Fruit fly (Drosophila melanogaster): ENCODE results near the gene CG12320.

Gene CG12320

dm6 chr3R:18298900-18299321 lies 46.4 kb upstream of the CG12320 start, which contains the start of gene Dlc90F (continued):
- TF ChIP-seq CG31441 (GFP tag; IDR thresholded peaks at IDR 0.05), result peak; percentile 75
- TF ChIP-seq gce (GFP tag; IDR thresholded peaks at IDR 0.05), result no peak; the same call in 2 of the 3 replicates
- TF ChIP-seq CG10979 (tag; optimal IDR thresholded peaks at IDR 0.05), result peak; percentile 38
- peak; percentile 80 for TF ChIP-seq NC2β (GFP tag; optimal IDR thresholded peaks at IDR 0.05)
- peak; percentile 22 for TF ChIP-seq btn (GFP tag; optimal IDR thresholded peaks at IDR 0.05)
- peak; percentile 64 for TF ChIP-seq CG12744 (GFP tag; optimal IDR thresholded peaks at IDR 0.05)
- peak; percentile 33 for TF ChIP-seq CG18476 (GFP tag; optimal IDR thresholded peaks at IDR 0.05)
- TF ChIP-seq crc (GFP tag; optimal IDR thresholded peaks at IDR 0.05), result peak; percentile 82
- peak; percentile 54 for TF ChIP-seq CG7556 (GFP tag; optimal IDR thresholded peaks at IDR 0.05)
- TF ChIP-seq amos (GFP tag; IDR thresholded peaks at IDR 0.05; ENCODE audit: partially characterized antibody), result 0 out of 2 replicates have a peak, but pooled peaks have one; percentile 47
- peak; percentile 61 for TF ChIP-seq CG30431 (GFP tag; optimal IDR thresholded peaks at IDR 0.05)
- TF ChIP-seq chm (GFP tag; IDR thresholded peaks at IDR 0.05), result 0 out of 2 replicates have a peak, but pooled peaks have one; percentile 29
- TF ChIP-seq insv (GFP tag; optimal IDR thresholded peaks at IDR 0.05), result peak in 1 of 2 experiments; percentile 19
- TF ChIP-seq ERR (GFP tag; optimal IDR thresholded peaks at IDR 0.05), result peak; percentile 62
- TF ChIP-seq Doc3 (GFP tag; IDR thresholded peaks at IDR 0.05; ENCODE audit: partially characterized antibody), result peak; percentile 49; the same call in 1 of the 3 replicates
- TF ChIP-seq CG3407 (GFP tag; optimal IDR thresholded peaks at IDR 0.05), result peak; percentile 54
- peak; percentile 76 for TF ChIP-seq sug (tag; optimal IDR thresholded peaks at IDR 0.05)
- TF ChIP-seq Spps (tag; optimal IDR thresholded peaks at IDR 0.05), result no peak
- peak; percentile 79 for TF ChIP-seq CG18262 (tag; optimal IDR thresholded peaks at IDR 0.05)
- TF ChIP-seq CG11085 (GFP tag; IDR thresholded peaks at IDR 0.05), result peak; percentile 67; the same call in 1 of the 2 replicates
- peak; percentile 67 for TF ChIP-seq lab (GFP tag; optimal IDR thresholded peaks at IDR 0.05)
- peak; percentile 55 for TF ChIP-seq CG8290 (GFP tag; optimal IDR thresholded peaks at IDR 0.05)
- peak; percentile 54 to 64 for TF ChIP-seq CG8290 (tag; optimal IDR thresholded peaks at IDR 0.05)
- peak in 1 of 2 experiments; percentile 72 for TF ChIP-seq bsh (GFP tag; optimal IDR thresholded peaks at IDR 0.05)
- peak; percentile 75 for TF ChIP-seq CG1603 (tag; optimal IDR thresholded peaks at IDR 0.05)
- TF ChIP-seq bab2 (GFP tag; optimal IDR thresholded peaks at IDR 0.05), result peak; percentile 85
- peak; percentile 60 for TF ChIP-seq ap (GFP tag; IDR thresholded peaks at IDR 0.05)
- TF ChIP-seq CG12769 (tag; optimal IDR thresholded peaks at IDR 0.05), result no peak
- TF ChIP-seq CG12659 (GFP tag; optimal IDR thresholded peaks at IDR 0.05), result peak; percentile 94
- TF ChIP-seq CG11723 (GFP tag; optimal IDR thresholded peaks at IDR 0.05), result peak; percentile 31
- peak; percentile 78 for TF ChIP-seq CG10366 (GFP tag; IDR thresholded peaks at IDR 0.05)
- TF ChIP-seq Hsf (GFP tag; optimal IDR thresholded peaks at IDR 0.05), result peak; percentile 88
- no peak for TF ChIP-seq zen2 (GFP tag; IDR thresholded peaks at IDR 0.05; ENCODE audit: partially characterized antibody)
- no peak for TF ChIP-seq HLHmδ (GFP tag; optimal IDR thresholded peaks at IDR 0.05)
- TF ChIP-seq CG31224 (GFP tag; IDR thresholded peaks at IDR 0.05), result peak; percentile 71
- TF ChIP-seq Abd-B (GFP tag; optimal IDR thresholded peaks at IDR 0.05), result peak; percentile 95
- no peak for TF ChIP-seq CG8281 (tag; optimal IDR thresholded peaks at IDR 0.05)
- TF ChIP-seq Ravus (GFP tag; IDR thresholded peaks at IDR 0.05), result peak; percentile 28; the same call in 1 of the 2 replicates
- peak; percentile 54 for TF ChIP-seq CG10209 (GFP tag; optimal IDR thresholded peaks at IDR 0.05)
- TF ChIP-seq CG33557 (GFP tag; optimal IDR thresholded peaks at IDR 0.05), result peak; percentile 47
- TF ChIP-seq D19A (tag; optimal IDR thresholded peaks at IDR 0.05), result peak; percentile 20
- TF ChIP-seq Drgx (GFP tag; IDR thresholded peaks at IDR 0.05), result peak; percentile 68
- no peak for TF ChIP-seq Hey (tag; optimal IDR thresholded peaks at IDR 0.05)
- peak; percentile 68 for TF ChIP-seq p53 (GFP tag; optimal IDR thresholded peaks at IDR 0.05)
- peak; percentile 95 for TF ChIP-seq gfzf (GFP tag; optimal IDR thresholded peaks at IDR 0.05)
- TF ChIP-seq CG8478 (optimal IDR thresholded peaks at IDR 0.05), result no peak
- TF ChIP-seq CG4820 (GFP tag; optimal IDR thresholded peaks at IDR 0.05), result peak; percentile 73
- TF ChIP-seq TFAM (GFP tag; optimal IDR thresholded peaks at IDR 0.05), result peak; percentile 21
- TF ChIP-seq CG2202 (tag; optimal IDR thresholded peaks at IDR 0.05), result peak; percentile 18
- TF ChIP-seq NfI (GFP tag; optimal IDR thresholded peaks at IDR 0.05), result peak; percentile 80

Measured in whole organism, embryonic.